Worm (Caenorhabditis elegans): Measurements from ENCODE around the gene F36A4.5.
A peak's percentile ranks its signal among the peaks of the same experiment; 100 is the strongest.

Gene F36A4.5

ce11 chrIV:4284020-4284419 lies 18.7 kb downstream of the F36A4.5 start, which contains the start of gene F15E6.6:
TSS of gene F15E6.6 (minus strand) at chrIV:4284120.
- TF ChIP-seq lin-13 (GFP tag; optimal IDR thresholded peaks at IDR 0.05) (no peak), lsy-2 (tag; optimal IDR thresholded peaks at IDR 0.05) (no peak), snpc-4 (tag; optimal IDR thresholded peaks at IDR 0.05) (no peak), R02D3.7 (tag; optimal IDR thresholded peaks at IDR 0.05) (no peak), ceh-16 (tag; optimal IDR thresholded peaks at IDR 0.05) (no peak), peb-1 (tag; optimal IDR thresholded peaks at IDR 0.05) (no peak), aly-2 (tag; optimal IDR thresholded peaks at IDR 0.05) (no peak), alr-1 (tag; optimal IDR thresholded peaks at IDR 0.05) (no peak), lin-39 (tag; optimal IDR thresholded peaks at IDR 0.05) (no peak), elt-1 (tag; optimal IDR thresholded peaks at IDR 0.05) (no peak), egl-27 (tag; optimal IDR thresholded peaks at IDR 0.05) (no peak), zag-1 (tag; optimal IDR thresholded peaks at IDR 0.05) (no peak), ztf-1 (GFP tag; conservative IDR thresholded peaks at IDR 0.05) (no peak), nhr-237 (tag; optimal IDR thresholded peaks at IDR 0.05) (no peak), lin-11 (tag; optimal IDR thresholded peaks at IDR 0.05) (no peak), sem-4 (tag; optimal IDR thresholded peaks at IDR 0.05) (no peak), mbf-1 (tag; optimal IDR thresholded peaks at IDR 0.05) (no peak), nhr-77 (tag; optimal IDR thresholded peaks at IDR 0.05) (no peak), ZK546.5 (tag; optimal IDR thresholded peaks at IDR 0.05) (no peak)

- no peak for TF ChIP-seq nhr-6 (tag; optimal IDR thresholded peaks at IDR 0.05)
- no peak for TF ChIP-seq nhr-10 (tag; optimal IDR thresholded peaks at IDR 0.05)
- no peak for TF ChIP-seq unc-55 (GFP tag; optimal IDR thresholded peaks at IDR 0.05)
- TF ChIP-seq F13H6.1 (tag; optimal IDR thresholded peaks at IDR 0.05): no peak
- TF ChIP-seq nhr-21 (tag; optimal IDR thresholded peaks at IDR 0.05): no peak
- no peak for TF ChIP-seq C34F6.9 (tag; optimal IDR thresholded peaks at IDR 0.05)
- no peak for TF ChIP-seq alr-1 (tag; optimal IDR thresholded peaks at IDR 0.05)
- no peak for TF ChIP-seq lin-13 (GFP tag; optimal IDR thresholded peaks at IDR 0.05)
- no peak for TF ChIP-seq unc-39 (tag; optimal IDR thresholded peaks at IDR 0.05)
- TF ChIP-seq lin-11 (tag; optimal IDR thresholded peaks at IDR 0.05): no peak
- no peak for TF ChIP-seq ztf-1 (GFP tag; conservative IDR thresholded peaks at IDR 0.05)
- peak; percentile 8 for TF ChIP-seq skn-1 (tag; optimal IDR thresholded peaks at IDR 0.05)
- no peak for TF ChIP-seq R02D3.7 (tag; optimal IDR thresholded peaks at IDR 0.05)
- TF ChIP-seq lin-39 (tag; optimal IDR thresholded peaks at IDR 0.05): no peak
- TF ChIP-seq dmd-4 (tag; optimal IDR thresholded peaks at IDR 0.05): no peak
- no peak for TF ChIP-seq ama-1 (optimal IDR thresholded peaks at IDR 0.05)
- peak; percentile 89 for TF ChIP-seq fos-1 (tag; optimal IDR thresholded peaks at IDR 0.05)
- TF ChIP-seq gmeb-1 (tag; optimal IDR thresholded peaks at IDR 0.05): peak; percentile 13
- TF ChIP-seq nhr-129 (tag; optimal IDR thresholded peaks at IDR 0.05): no peak
- TF ChIP-seq unc-62 (GFP tag; optimal IDR thresholded peaks at IDR 0.05): no peak
- no peak for TF ChIP-seq mbf-1 (tag; optimal IDR thresholded peaks at IDR 0.05)
- TF ChIP-seq nhr-25 (tag; optimal IDR thresholded peaks at IDR 0.05): no peak
- TF ChIP-seq lsy-2 (tag; optimal IDR thresholded peaks at IDR 0.05): no peak
- TF ChIP-seq sma-9 (GFP tag; optimal IDR thresholded peaks at IDR 0.05): no peak
- no peak for TF ChIP-seq sma-9 (tag; optimal IDR thresholded peaks at IDR 0.05)
- no peak for TF ChIP-seq sma-3 (GFP tag; optimal IDR thresholded peaks at IDR 0.05)
These were observed 19.7 kb downstream of the F36A4.5 start for ce11 chrIV:4284989-4285388.

ce11 chrIV:4288332-4288731 lies 23.0 kb downstream of the F36A4.5 start, which contains the start of gene srv-4:
TSS of gene srv-4 (minus strand) at chrIV:4288432.
- TF ChIP-seq F13H6.1 (tag; optimal IDR thresholded peaks at IDR 0.05): no peak
- TF ChIP-seq crh-2 (tag; optimal IDR thresholded peaks at IDR 0.05): no peak
- TF ChIP-seq gmeb-1 (tag; optimal IDR thresholded peaks at IDR 0.05): no peak
- TF ChIP-seq unc-62 (GFP tag; optimal IDR thresholded peaks at IDR 0.05): no peak
- no peak for TF ChIP-seq elt-3 (tag; optimal IDR thresholded peaks at IDR 0.05)
- no peak for TF ChIP-seq ztf-1 (GFP tag; conservative IDR thresholded peaks at IDR 0.05)
- TF ChIP-seq dmd-4 (tag; optimal IDR thresholded peaks at IDR 0.05): no peak
- TF ChIP-seq lsy-2 (tag; optimal IDR thresholded peaks at IDR 0.05): no peak
- no peak for TF ChIP-seq nhr-21 (tag; optimal IDR thresholded peaks at IDR 0.05)
- TF ChIP-seq nhr-10 (tag; optimal IDR thresholded peaks at IDR 0.05): no peak
- no peak for TF ChIP-seq ztf-11 (tag; optimal IDR thresholded peaks at IDR 0.05)
- no peak for TF ChIP-seq C34F6.9 (tag; optimal IDR thresholded peaks at IDR 0.05)
- TF ChIP-seq peb-1 (tag; optimal IDR thresholded peaks at IDR 0.05): no peak

- TF ChIP-seq zag-1 (tag; optimal IDR thresholded peaks at IDR 0.05): no peak
- TF ChIP-seq sma-3 (GFP tag; optimal IDR thresholded peaks at IDR 0.05): no peak
- no peak for TF ChIP-seq nhr-23 (tag; optimal IDR thresholded peaks at IDR 0.05)
- TF ChIP-seq nhr-77 (tag; optimal IDR thresholded peaks at IDR 0.05): no peak
- TF ChIP-seq sma-9 (GFP tag; optimal IDR thresholded peaks at IDR 0.05): no peak
- no peak for TF ChIP-seq sma-9 (tag; optimal IDR thresholded peaks at IDR 0.05)
- TF ChIP-seq unc-62 (GFP tag; optimal IDR thresholded peaks at IDR 0.05): no peak
These were observed 23.9 kb downstream of the F36A4.5 start, which contains the start of gene F15E6.5 for ce11 chrIV:4289267-4289666. TSS of gene F15E6.5 (plus strand) at chrIV:4289567.
